Worm (Caenorhabditis elegans) whole organism, mixed stage, embryonic: ENCODE measurements around the gene sluh-7.

Source experiments
- ham-2 ChIP-seq: fragments of 200-800 bp; sonication (Bioruptor generic); optimal IDR thresholded peaks from 2 replicates; lab custom pipeline; 2018; ENCODE audit warnings: mild to moderate bottlenecking, missing genetic modification characterization, missing compliant biosample characterization
- lin-13 ChIP-seq: fragments of 150-350 bp; optimal IDR thresholded peaks from 2 replicates; lab custom pipeline; 2014; ENCODE audit warnings: missing biosample characterization, missing genetic modification characterization
- nhr-12 ChIP-seq: fragments of 150-350 bp; optimal IDR thresholded peaks from 2 replicates; lab custom pipeline; 2014; ENCODE audit warnings: missing biosample characterization, missing genetic modification characterization
- nhr-28 ChIP-seq: fragments of 150-350 bp; optimal IDR thresholded peaks from 2 replicates; lab custom pipeline; 2014; ENCODE audit warnings: missing biosample characterization, missing genetic modification characterization
- pha-4 ChIP-seq: fragments of 150-350 bp; optimal IDR thresholded peaks from 2 replicates; lab custom pipeline; 2018; ENCODE audit warnings: missing biosample characterization, missing genetic modification reagents, missing genetic modification characterization
- snpc-4 ChIP-seq: fragments of 150-350 bp; optimal IDR thresholded peaks from 2 replicates; lab custom pipeline; 2014; ENCODE audit warnings: missing biosample characterization, missing genetic modification characterization

- TF ChIP-seq snpc-4 = no peak
- no peak for TF ChIP-seq nhr-28
- TF ChIP-seq nhr-12 (tag; lab: Kevin White, UChicago) = no peak
- TF ChIP-seq pha-4 = no peak
- no peak for TF ChIP-seq lin-13
- TF ChIP-seq ham-2 (GFP tag; lab: Kevin White, UChicago) = no peak
Observed at ce11 chrV:10393708-10394107, 38.1 kb upstream of the sluh-7 start.
